Worm (Caenorhabditis elegans) whole organism, early embryonic: ENCODE data around the gene txt-18.

Experiments used
- F13C5.2 ChIP-seq: sonication (generic microtip); optimal IDR thresholded peaks from 2 replicates; lab custom pipeline; 2017; ENCODE audit warnings: mild to moderate bottlenecking, missing genetic modification characterization, inconsistent platforms, missing compliant biosample characterization
- ama-1 ChIP-seq: fragments of 150-350 bp; optimal IDR thresholded peaks from 2 replicates; lab custom pipeline; 2014
- ceh-13 ChIP-seq: fragments of 200-800 bp; sonication (Bioruptor generic); optimal IDR thresholded peaks from 2 replicates; lab custom pipeline; 2018; ENCODE audit warnings: mild to moderate bottlenecking, missing genetic modification characterization, missing compliant biosample characterization
- ceh-36 ChIP-seq: sonication (generic microtip); optimal IDR thresholded peaks from 2 replicates; lab custom pipeline; 2016; ENCODE audit warnings: missing genetic modification characterization, inconsistent platforms, missing compliant biosample characterization
- flt-1 ChIP-seq: fragments of 200-800 bp; sonication (Bioruptor generic); IDR thresholded peaks from 2 replicates; pipeline ENCODE4 v1.3.6; 2022; ENCODE audit warnings: missing genetic modification characterization, missing compliant biosample characterization
- hmbx-1 ChIP-seq: sonication (generic microtip); optimal IDR thresholded peaks from 2 replicates; lab custom pipeline; 2016; ENCODE audit warnings: mild to moderate bottlenecking, missing genetic modification characterization, missing compliant biosample characterization
- hmg-4 ChIP-seq: fragments of 200-800 bp; sonication (Bioruptor generic); optimal IDR thresholded peaks from 2 replicates; lab custom pipeline; 2018; ENCODE audit warnings: mild to moderate bottlenecking, missing genetic modification characterization, missing compliant biosample characterization
- hnd-1 ChIP-seq: sonication (generic microtip); optimal IDR thresholded peaks from 2 replicates; lab custom pipeline; 2016; ENCODE audit warnings: missing genetic modification characterization, missing compliant biosample characterization
- scrt-1 ChIP-seq: fragments of 200-800 bp; sonication (Bioruptor generic); IDR thresholded peaks from 2 replicates; pipeline ENCODE4 v1.3.6; 2022; ENCODE audit warnings: missing genetic modification characterization, missing compliant biosample characterization
- sea-1 ChIP-seq: fragments of 200-800 bp; sonication (Bioruptor generic); conservative IDR thresholded peaks from 2 replicates; pipeline ENCODE4 v1.3.6; 2022; ENCODE audit warnings: missing genetic modification characterization, missing compliant biosample characterization
- tbx-11 ChIP-seq: fragments of 200-800 bp; sonication (Bioruptor generic); IDR thresholded peaks from 2 replicates; pipeline ENCODE4 v1.3.6; 2022; ENCODE audit warnings: missing genetic modification characterization, missing compliant biosample characterization

DNA sequence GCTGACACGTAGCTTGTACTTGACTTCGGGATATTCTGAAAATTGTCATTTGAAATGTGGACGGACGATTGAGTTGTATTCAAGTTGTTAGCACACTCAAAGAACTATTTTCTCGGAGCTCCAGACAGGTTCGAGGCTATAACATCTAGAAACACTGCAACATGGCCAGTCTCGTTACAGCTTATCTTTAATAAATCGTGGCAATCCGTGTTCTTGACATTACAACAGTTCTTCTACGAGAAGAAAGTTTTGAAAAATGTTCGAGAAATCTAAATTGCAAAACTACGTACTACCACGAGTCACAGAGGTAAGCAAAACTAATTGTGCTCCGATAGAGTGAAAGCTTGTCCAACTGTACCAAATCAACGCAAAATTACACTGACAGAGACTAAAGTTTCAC is 21.8 kb upstream of the txt-18 start:
- no peak for TF ChIP-seq ama-1 (lab: Kevin White, UChicago)
- no peak for TF ChIP-seq hmg-4 (GFP tag; lab: Kevin White, UChicago)
- no peak for TF ChIP-seq F13C5.2 (tag; lab: Kevin White, UChicago)
- TF ChIP-seq flt-1 (GFP tag; lab: Robert Waterston, UW) = no peak
- no peak for TF ChIP-seq ceh-13
- TF ChIP-seq tbx-11 (GFP tag; lab: Robert Waterston, UW) = no peak
- no peak for TF ChIP-seq scrt-1 (GFP tag; lab: Robert Waterston, UW)
- TF ChIP-seq ceh-36 (tag; lab: Kevin White, UChicago) = no peak
- no peak for TF ChIP-seq hnd-1 (tag; lab: Kevin White, UChicago)
- no peak for TF ChIP-seq sea-1 (GFP tag; lab: Robert Waterston, UW)
- no peak for TF ChIP-seq hmbx-1 (tag; lab: Kevin White, UChicago)
